Worm (Caenorhabditis elegans): ENCODE measurements around the gene lbp-3.
A peak's percentile ranks its signal among the peaks of the same experiment; 100 is the strongest.

ce11 chrX:3226348-3227229 is 30.6 kb upstream of the lbp-3 start:
- TF ChIP-seq unc-62 (GFP tag; optimal IDR thresholded peaks at IDR 0.05 in 1 of 2) (peak in 1 of 2 experiments; percentile 84), unc-62 (tag; optimal IDR thresholded peaks at IDR 0.05) (no peak), lin-13 (GFP tag; optimal IDR thresholded peaks at IDR 0.05) (no peak), mxl-3 (GFP tag; optimal IDR thresholded peaks at IDR 0.05) (no peak), spr-3 (GFP tag; optimal IDR thresholded peaks at IDR 0.05) (no peak), Y75B8A.6 (GFP tag; IDR thresholded peaks at IDR 0.05) (no peak), ZK546.5 (tag; optimal IDR thresholded peaks at IDR 0.05) (no peak), nhr-102 (tag; optimal IDR thresholded peaks at IDR 0.05) (no peak)
